Fruit fly (Drosophila melanogaster): ENCODE data around the gene CG4375.

Gene CG4375

dm6 chr2L:1070941-1071340 is 44.2 kb upstream of the CG4375 start (continued):
- no peak for TF ChIP-seq ems (GFP tag; optimal IDR thresholded peaks at IDR 0.05)
- peak; percentile 5 for TF ChIP-seq CoRest (tag; optimal IDR thresholded peaks at IDR 0.05)
- no peak for TF ChIP-seq btn (GFP tag; optimal IDR thresholded peaks at IDR 0.05)
- TF ChIP-seq crol (GFP tag; IDR thresholded peaks at IDR 0.05), result no peak; the same call in 1 of the 2 replicates
- TF ChIP-seq CG3995 (GFP tag; optimal IDR thresholded peaks at IDR 0.05), result no peak
- peak; percentile 53; the same call in 1 of the 2 replicates for TF ChIP-seq CG14014 (GFP tag; IDR thresholded peaks at IDR 0.05)
- no peak for TF ChIP-seq Sin3A (optimal IDR thresholded peaks at IDR 0.05)
- peak; percentile 11 for TF ChIP-seq Xbp1 (GFP tag; optimal IDR thresholded peaks at IDR 0.05)
- peak; percentile 49; the same call in 1 of the 2 replicates for TF ChIP-seq chm (GFP tag; IDR thresholded peaks at IDR 0.05)
- TF ChIP-seq al (GFP tag; IDR thresholded peaks at IDR 0.05), result peak; percentile 27; the same call in 1 of the 2 replicates
- TF ChIP-seq kni (GFP tag; optimal IDR thresholded peaks at IDR 0.05), result no peak
- TF ChIP-seq CG14965 (GFP tag; optimal IDR thresholded peaks at IDR 0.05; ENCODE audit: borderline replicate concordance), result no peak
- 0 out of 2 replicates have a peak, but pooled peaks have one; percentile 9 for TF ChIP-seq CG43689 (GFP tag; IDR thresholded peaks at IDR 0.05)
- TF ChIP-seq zfh2 (GFP tag; optimal IDR thresholded peaks at IDR 0.05), result peak; percentile 43
- peak; percentile 35; the same call in 1 of the 2 replicates for TF ChIP-seq Ptx1 (GFP tag; IDR thresholded peaks at IDR 0.05)
- TF ChIP-seq sim (GFP tag; IDR thresholded peaks at IDR 0.05), result no peak
- no peak for TF ChIP-seq CG4328 (GFP tag; optimal IDR thresholded peaks at IDR 0.05)
- no peak for TF ChIP-seq CG15269 (tag; optimal IDR thresholded peaks at IDR 0.05)
- 0 out of 3 replicates have a peak, but pooled peaks have one; percentile 39 for TF ChIP-seq CG11695 (GFP tag; IDR thresholded peaks at IDR 0.05)
- no peak for TF ChIP-seq ro (GFP tag; IDR thresholded peaks at IDR 0.05)
- no peak for TF ChIP-seq sug (tag; optimal IDR thresholded peaks at IDR 0.05)
- TF ChIP-seq ab (GFP tag; optimal IDR thresholded peaks at IDR 0.05), result no peak
- TF ChIP-seq CG15479 (GFP tag; optimal IDR thresholded peaks at IDR 0.05), result no peak
- TF ChIP-seq CG16863 (GFP tag; optimal IDR thresholded peaks at IDR 0.05), result no peak
- peak; percentile 12 for TF ChIP-seq bcd (GFP tag; optimal IDR thresholded peaks at IDR 0.05)
- no peak for TF ChIP-seq lola (GFP tag; optimal IDR thresholded peaks at IDR 0.05)
- no peak for TF ChIP-seq fd96Cb (tag; optimal IDR thresholded peaks at IDR 0.05)
- no peak for TF ChIP-seq her (GFP tag; optimal IDR thresholded peaks at IDR 0.05)
- no peak for TF ChIP-seq emc (GFP tag; optimal IDR thresholded peaks at IDR 0.05)
- no peak for TF ChIP-seq MESR4 (GFP tag; optimal IDR thresholded peaks at IDR 0.05)
- no peak for TF ChIP-seq phol (tag; optimal IDR thresholded peaks at IDR 0.05)
- TF ChIP-seq CG18599 (GFP tag; optimal IDR thresholded peaks at IDR 0.05), result peak; percentile 40
- peak; percentile 9 for TF ChIP-seq CG1603 (tag; optimal IDR thresholded peaks at IDR 0.05)
- TF ChIP-seq Drgx (GFP tag; IDR thresholded peaks at IDR 0.05), result no peak
- no peak for TF ChIP-seq Hmx (GFP tag; optimal IDR thresholded peaks at IDR 0.05)
- peak; percentile 55 for TF ChIP-seq Blimp-1 (GFP tag; optimal IDR thresholded peaks at IDR 0.05)
- no peak for TF ChIP-seq cwo (GFP tag; optimal IDR thresholded peaks at IDR 0.05)
- no peak for TF ChIP-seq Bgb (GFP tag; IDR thresholded peaks at IDR 0.05; ENCODE audit: partially characterized antibody)
- TF ChIP-seq Neu2 (GFP tag; optimal IDR thresholded peaks at IDR 0.05; ENCODE audit: borderline replicate concordance), result no peak
- TF ChIP-seq tin (GFP tag; optimal IDR thresholded peaks at IDR 0.05), result peak; percentile 29
- TF ChIP-seq CG7928 (GFP tag; optimal IDR thresholded peaks at IDR 0.05), result no peak
- peak; percentile 49 for TF ChIP-seq CG10366 (GFP tag; IDR thresholded peaks at IDR 0.05)
- no peak for TF ChIP-seq CG6791 (GFP tag; IDR thresholded peaks at IDR 0.05; ENCODE audit: partially characterized antibody)
- no peak for TF ChIP-seq B-H1 (GFP tag; IDR thresholded peaks at IDR 0.05)
- TF ChIP-seq ash1 (GFP tag; optimal IDR thresholded peaks at IDR 0.05), result no peak
- TF ChIP-seq CG12659 (GFP tag; optimal IDR thresholded peaks at IDR 0.05), result no peak
- TF ChIP-seq Nf-YB (GFP tag; optimal IDR thresholded peaks at IDR 0.05), result no peak
- TF ChIP-seq kah (GFP tag; optimal IDR thresholded peaks at IDR 0.05), result no peak
- peak; percentile 53 for TF ChIP-seq Xrp1 (GFP tag; IDR thresholded peaks at IDR 0.05)
- TF ChIP-seq H2.0 (GFP tag; IDR thresholded peaks at IDR 0.05), result peak; percentile 52; the same call in 1 of the 2 replicates
- no peak for TF ChIP-seq CG12744 (GFP tag; optimal IDR thresholded peaks at IDR 0.05)

Data from whole organism, embryonic.